Fruit fly (Drosophila melanogaster): ENCODE data around the gene Rtc1.
A peak's percentile ranks its signal among the peaks of the same experiment; 100 is the strongest.

Gene Rtc1

dm6 chrX:13739411-13739888 lies 17.5 kb upstream of the Rtc1 start, which contains the start of gene CG11151 (continued):
- peak; percentile 98 for TF ChIP-seq CG6276 (GFP tag; optimal IDR thresholded peaks at IDR 0.05)
- peak; percentile 83 for TF ChIP-seq Blimp-1 (GFP tag; optimal IDR thresholded peaks at IDR 0.05)
- peak; percentile 97 for TF ChIP-seq Sox102F (GFP tag; optimal IDR thresholded peaks at IDR 0.05)
- TF ChIP-seq CG9139 (GFP tag; optimal IDR thresholded peaks at IDR 0.05) = peak; percentile 93
- TF ChIP-seq CG6854 (GFP tag; optimal IDR thresholded peaks at IDR 0.05) = peak; percentile 94
- peak; percentile 94 for TF ChIP-seq fd59A (GFP tag; optimal IDR thresholded peaks at IDR 0.05)
- TF ChIP-seq esn (GFP tag; optimal IDR thresholded peaks at IDR 0.05) = peak; percentile 97
- peak; percentile 97 for TF ChIP-seq Ets21C (GFP tag; optimal IDR thresholded peaks at IDR 0.05)
- TF ChIP-seq svp (GFP tag) = peak; percentile 98
- peak; percentile 75 for TF ChIP-seq Hr38 (GFP tag; optimal IDR thresholded peaks at IDR 0.05)
- TF ChIP-seq CG8632 (GFP tag; optimal IDR thresholded peaks at IDR 0.05) = peak; percentile 96
- TF ChIP-seq fkh (GFP tag; optimal IDR thresholded peaks at IDR 0.05) = peak; percentile 77
- peak; percentile 97 for TF ChIP-seq lz (GFP tag; optimal IDR thresholded peaks at IDR 0.05)
- peak; percentile 94 for TF ChIP-seq CG16779 (tag; optimal IDR thresholded peaks at IDR 0.05)
- TF ChIP-seq Sox15 (GFP tag; optimal IDR thresholded peaks at IDR 0.05) = peak; percentile 93
- TF ChIP-seq topi (GFP tag; optimal IDR thresholded peaks at IDR 0.05) = peak; percentile 98
- peak; percentile 97 for TF ChIP-seq CG32006 (GFP tag; optimal IDR thresholded peaks at IDR 0.05)
- TF ChIP-seq CG10669 (GFP tag; optimal IDR thresholded peaks at IDR 0.05) = peak; percentile 97
- TF ChIP-seq CG6163 (GFP tag; IDR thresholded peaks at IDR 0.05) = peak; percentile 97
- peak; percentile 95 for TF ChIP-seq dsx (GFP tag; optimal IDR thresholded peaks at IDR 0.05; ENCODE audit: poor library complexity, severe bottlenecking)
- peak; percentile 96 for TF ChIP-seq CG11762 (GFP tag; optimal IDR thresholded peaks at IDR 0.05; ENCODE audit: insufficient read depth)
- TF ChIP-seq salr (GFP tag; optimal IDR thresholded peaks at IDR 0.05) = peak; percentile 92 to 95
- peak; percentile 91 for TF ChIP-seq CG11902 (GFP tag; optimal IDR thresholded peaks at IDR 0.05)
- peak; percentile 94 for TF ChIP-seq CG11294 (GFP tag; IDR thresholded peaks at IDR 0.05)

dm6 chrX:13740062-13740461 lies 16.9 kb upstream of the Rtc1 start:
- TF ChIP-seq Sox102F (GFP tag; optimal IDR thresholded peaks at IDR 0.05) (peak; percentile 64), CG11762 (GFP tag; optimal IDR thresholded peaks at IDR 0.05; ENCODE audit: insufficient read depth) (peak; percentile 63), CG8319 (GFP tag; optimal IDR thresholded peaks at IDR 0.05) (peak; percentile 68), fd59A (GFP tag; optimal IDR thresholded peaks at IDR 0.05) (peak; percentile 66), Sox15 (GFP tag; optimal IDR thresholded peaks at IDR 0.05) (peak; percentile 61), Smox (GFP tag; optimal IDR thresholded peaks at IDR 0.05) (peak; percentile 68), svp (GFP tag) (peak; percentile 87), Lpt (GFP tag; optimal IDR thresholded peaks at IDR 0.05) (peak; percentile 76), CG15336 (GFP tag; IDR thresholded peaks at IDR 0.05) (peak; percentile 79), esn (GFP tag; optimal IDR thresholded peaks at IDR 0.05) (peak; percentile 67), Met (GFP tag; optimal IDR thresholded peaks at IDR 0.05) (peak; percentile 69), Ets21C (GFP tag; optimal IDR thresholded peaks at IDR 0.05) (peak; percentile 66), CG32006 (GFP tag; optimal IDR thresholded peaks at IDR 0.05) (peak; percentile 83), Blimp-1 (GFP tag; optimal IDR thresholded peaks at IDR 0.05) (peak; percentile 17), CG6808 (GFP tag; optimal IDR thresholded peaks at IDR 0.05) (peak; percentile 95), CG6792 (GFP tag; optimal IDR thresholded peaks at IDR 0.05) (peak; percentile 77), pdm3 (GFP tag; optimal IDR thresholded peaks at IDR 0.05) (peak; percentile 87), Hr4 (GFP tag; optimal IDR thresholded peaks at IDR 0.05) (peak; percentile 74), CG3032 (tag; optimal IDR thresholded peaks at IDR 0.05) (peak; percentile 71), dac (GFP tag; optimal IDR thresholded peaks at IDR 0.05) (peak; percentile 88), Eip78C (GFP tag) (peak; percentile 89), Ets96B (tag; optimal IDR thresholded peaks at IDR 0.05) (peak; percentile 80), spab (GFP tag; optimal IDR thresholded peaks at IDR 0.05) (peak; percentile 83), acj6 (GFP tag; optimal IDR thresholded peaks at IDR 0.05) (peak; percentile 79), CG6854 (GFP tag; optimal IDR thresholded peaks at IDR 0.05) (peak; percentile 35), CG31627 (GFP tag; optimal IDR thresholded peaks at IDR 0.05) (peak; percentile 74), vri (GFP tag; optimal IDR thresholded peaks at IDR 0.05) (peak; percentile 63), CG9139 (GFP tag; optimal IDR thresholded peaks at IDR 0.05) (peak; percentile 83), CG11294 (GFP tag; IDR thresholded peaks at IDR 0.05) (peak; percentile 85), ss (GFP tag; optimal IDR thresholded peaks at IDR 0.05) (peak; percentile 94), fkh (GFP tag; optimal IDR thresholded peaks at IDR 0.05) (peak; percentile 13), fd85E (GFP tag; optimal IDR thresholded peaks at IDR 0.05) (peak; percentile 11), Hr39 (GFP tag; optimal IDR thresholded peaks at IDR 0.05) (peak; percentile 68), CG3919 (GFP tag; optimal IDR thresholded peaks at IDR 0.05) (peak; percentile 87), Sox14 (GFP tag; optimal IDR thresholded peaks at IDR 0.05) (peak; percentile 79), CG1621 (tag; optimal IDR thresholded peaks at IDR 0.05) (peak; percentile 79), CG8632 (GFP tag; optimal IDR thresholded peaks at IDR 0.05) (peak; percentile 70), CG10669 (GFP tag; optimal IDR thresholded peaks at IDR 0.05) (peak; percentile 81)
